Fruit fly (Drosophila melanogaster) whole organism, embryonic: Measurements from ENCODE around the gene Nin.
A peak's percentile ranks its signal among the peaks of the same experiment; 100 is the strongest.

Source experiments
- Adf1 ChIP-seq: fragments of 200-800 bp; sonication (Bioruptor generic); IDR thresholded peaks from 2 replicates; pipeline ENCODE4 v1.3.6; 2022; ENCODE audit warnings: missing biosample characterization, missing genetic modification characterization
- CG10147 ChIP-seq: fragments of 200-800 bp; sonication (Bioruptor generic); optimal IDR thresholded peaks from 2 replicates; lab custom pipeline; 2019; ENCODE audit warnings: missing biosample characterization, mild to moderate bottlenecking, missing genetic modification characterization, moderate library complexity
- CG11093 ChIP-seq: fragments of 200-800 bp; sonication (Bioruptor generic); IDR thresholded peaks from 3 replicates; pipeline ENCODE4 v1.3.6; 2022; ENCODE audit warnings: missing biosample characterization, missing genetic modification characterization
- CG12155 ChIP-seq: fragments of 200-800 bp; sonication (Bioruptor generic); optimal IDR thresholded peaks from 3 replicates; lab custom pipeline; 2016; ENCODE audit warnings: missing biosample characterization, missing genetic modification characterization
- CG12769 ChIP-seq: fragments of 200-800 bp; sonication (Bioruptor generic); optimal IDR thresholded peaks from 2 replicates; lab custom pipeline; 2019; ENCODE audit warnings: missing biosample characterization, mild to moderate bottlenecking, missing genetic modification characterization, moderate library complexity
- CG1603 ChIP-seq: fragments of 200-800 bp; sonication (Bioruptor generic); optimal IDR thresholded peaks from 2 replicates; lab custom pipeline; 2019; ENCODE audit warnings: missing biosample characterization, mild to moderate bottlenecking, missing genetic modification characterization, moderate library complexity
- CG16863 ChIP-seq: fragments of 200-800 bp; sonication (Bioruptor generic); optimal IDR thresholded peaks from 3 replicates; lab custom pipeline; 2016; ENCODE audit warnings: missing biosample characterization, missing genetic modification characterization
- CG17359 ChIP-seq: fragments of 200-800 bp; sonication (Bioruptor generic); optimal IDR thresholded peaks from 3 replicates; lab custom pipeline; 2018; ENCODE audit warnings: missing biosample characterization, mild to moderate bottlenecking, missing genetic modification characterization, moderate library complexity
- CG18476 ChIP-seq: fragments of 200-800 bp; sonication (Bioruptor generic); optimal IDR thresholded peaks from 2 replicates; lab custom pipeline; 2016; ENCODE audit warnings: missing biosample characterization, mild to moderate bottlenecking, missing genetic modification characterization
- CG18764 ChIP-seq: fragments of 200-800 bp; sonication (Bioruptor generic); optimal IDR thresholded peaks from 3 replicates; lab custom pipeline; 2016; ENCODE audit warnings: missing biosample characterization, missing genetic modification characterization
- CG2116 ChIP-seq: fragments of 200-800 bp; sonication (Bioruptor generic); optimal IDR thresholded peaks from 3 replicates; lab custom pipeline; 2018; ENCODE audit warnings: missing biosample characterization, mild to moderate bottlenecking, missing genetic modification characterization
- CG30403 ChIP-seq: fragments of 200-800 bp; sonication (Bioruptor generic); optimal IDR thresholded peaks from 3 replicates; lab custom pipeline; 2016; ENCODE audit warnings: missing biosample characterization, missing genetic modification characterization
- CG32532 ChIP-seq: fragments of 200-800 bp; sonication (Bioruptor generic); IDR thresholded peaks from 2 replicates; pipeline ENCODE4 v1.3.6; 2022; ENCODE audit warnings: missing biosample characterization, missing genetic modification characterization
- CG3847 ChIP-seq: fragments of 200-800 bp; sonication (Bioruptor generic); IDR thresholded peaks from 2 replicates; pipeline ENCODE4 v1.3.6; 2022; ENCODE audit warnings: missing biosample characterization, missing genetic modification characterization
- CG4707 ChIP-seq: fragments of 200-800 bp; sonication (Bioruptor generic); optimal IDR thresholded peaks from 2 replicates; lab custom pipeline; 2018; ENCODE audit warnings: missing biosample characterization, mild to moderate bottlenecking, missing genetic modification characterization, moderate library complexity
- CG4854 ChIP-seq: fragments of 200-800 bp; sonication (Bioruptor generic); optimal IDR thresholded peaks from 2 replicates; lab custom pipeline; 2016; ENCODE audit warnings: missing biosample characterization, missing genetic modification characterization, inconsistent platforms
- CG8478 ChIP-seq: fragments of >200 bp; optimal IDR thresholded peaks from 2 replicates; lab custom pipeline; 2018
- CG9437 ChIP-seq: fragments of 200-800 bp; sonication (Bioruptor generic); optimal IDR thresholded peaks from 2 replicates; lab custom pipeline; 2018; ENCODE audit warnings: missing biosample characterization, mild to moderate bottlenecking, missing genetic modification characterization
- CkIIα-i1 ChIP-seq: fragments of 200-800 bp; sonication (Bioruptor generic); IDR thresholded peaks from 2 replicates; pipeline ENCODE4 v1.3.6; 2022; ENCODE audit warnings: missing biosample characterization, missing genetic modification characterization
- Dad ChIP-seq: fragments of 200-800 bp; sonication (Bioruptor generic); optimal IDR thresholded peaks from 3 replicates; lab custom pipeline; 2016; ENCODE audit warnings: missing biosample characterization, missing genetic modification characterization
- ERR ChIP-seq: fragments of 200-800 bp; sonication (Bioruptor generic); optimal IDR thresholded peaks from 2 replicates; lab custom pipeline; 2016; ENCODE audit warnings: missing biosample characterization, missing genetic modification characterization
- Elba2 ChIP-seq: fragments of 200-800 bp; sonication (Bioruptor generic); optimal IDR thresholded peaks from 3 replicates; lab custom pipeline; 2016; ENCODE audit warnings: missing biosample characterization, missing genetic modification characterization
- Fer1 ChIP-seq: fragments of 200-800 bp; sonication (Bioruptor generic); optimal IDR thresholded peaks from 2 replicates; lab custom pipeline; 2017; ENCODE audit warnings: missing biosample characterization, mild to moderate bottlenecking, missing genetic modification characterization
- GATAe ChIP-seq: fragments of 200-800 bp; sonication (Bioruptor generic); conservative IDR thresholded peaks from 2 replicates; pipeline ENCODE4 v1.3.6; 2022; ENCODE audit warnings: missing biosample characterization, missing genetic modification characterization
- HLHmδ ChIP-seq: fragments of 200-800 bp; sonication (Bioruptor generic); optimal IDR thresholded peaks from 2 replicates; lab custom pipeline; 2018; ENCODE audit warnings: missing biosample characterization, mild to moderate bottlenecking, missing genetic modification characterization, moderate library complexity
- NfI ChIP-seq: fragments of 200-800 bp; sonication (Bioruptor generic); optimal IDR thresholded peaks from 3 replicates; lab custom pipeline; 2018; ENCODE audit warnings: missing biosample characterization, mild to moderate bottlenecking, missing genetic modification characterization, moderate library complexity
- Scr ChIP-seq: fragments of 200-800 bp; sonication (Bioruptor generic); IDR thresholded peaks from 2 replicates; pipeline ENCODE4 v1.3.6; 2022; ENCODE audit warnings: missing biosample characterization, missing genetic modification characterization; ENCODE audit not compliant: partially characterized antibody
- Tbp ChIP-seq: fragments of >200 bp; optimal IDR thresholded peaks from 2 replicates; lab custom pipeline; 2018; ENCODE audit warnings: missing biosample characterization, missing genetic modification characterization
- bab2 ChIP-seq: fragments of 200-800 bp; sonication (Bioruptor generic); optimal IDR thresholded peaks from 2 replicates; lab custom pipeline; 2016; ENCODE audit warnings: missing biosample characterization, missing genetic modification characterization
- bsh ChIP-seq, 2 experiments: fragments of 200-800 bp; sonication (Bioruptor generic); optimal IDR thresholded peaks; 2 replicates each; lab custom pipeline; 2017 to 2018; ENCODE audit warnings: mild to moderate bottlenecking in 2 of 2, missing biosample characterization in 2 of 2, missing genetic modification characterization in 2 of 2, moderate library complexity in 1 of 2
- cg ChIP-seq: fragments of 200-800 bp; sonication (Bioruptor generic); optimal IDR thresholded peaks from 3 replicates; lab custom pipeline; 2019; ENCODE audit warnings: missing biosample characterization, mild to moderate bottlenecking, missing genetic modification characterization, moderate library complexity
- chn ChIP-seq: fragments of 200-800 bp; sonication (Bioruptor generic); optimal IDR thresholded peaks from 2 replicates; lab custom pipeline; 2016; ENCODE audit warnings: missing biosample characterization, missing genetic modification characterization
- crc ChIP-seq: fragments of 200-800 bp; sonication (Bioruptor generic); optimal IDR thresholded peaks from 2 replicates; lab custom pipeline; 2016; ENCODE audit warnings: missing biosample characterization, missing genetic modification characterization
- cwo ChIP-seq: fragments of 200-800 bp; sonication (Bioruptor generic); optimal IDR thresholded peaks from 3 replicates; lab custom pipeline; 2017; ENCODE audit warnings: missing biosample characterization, missing genetic modification characterization, mild to moderate bottlenecking, moderate library complexity, missing genetic modification reagents
- dpn ChIP-seq, 2 experiments: fragments of 200-800 bp; sonication (Bioruptor generic); optimal IDR thresholded peaks; 3 replicates each; lab custom pipeline; 2016; ENCODE audit warnings: missing biosample characterization in 2 of 2, missing genetic modification characterization in 2 of 2
- emc ChIP-seq: fragments of 200-800 bp; sonication (Bioruptor generic); optimal IDR thresholded peaks from 2 replicates; lab custom pipeline; 2016; ENCODE audit warnings: missing biosample characterization, missing genetic modification characterization
- gce ChIP-seq: fragments of 200-800 bp; sonication (Bioruptor generic); IDR thresholded peaks from 3 replicates; pipeline ENCODE4 v1.3.6; 2022; ENCODE audit warnings: missing biosample characterization, missing genetic modification characterization
- gem ChIP-seq: fragments of 200-800 bp; sonication (Bioruptor generic); optimal IDR thresholded peaks from 2 replicates; lab custom pipeline; 2019; ENCODE audit warnings: missing biosample characterization, mild to moderate bottlenecking, missing genetic modification characterization, moderate library complexity
- grn ChIP-seq: fragments of 200-800 bp; sonication (Bioruptor generic); optimal IDR thresholded peaks from 3 replicates; lab custom pipeline; 2017; ENCODE audit warnings: missing biosample characterization, missing genetic modification characterization
- gsb-n ChIP-seq: fragments of 200-800 bp; sonication (Bioruptor generic); optimal IDR thresholded peaks from 3 replicates; lab custom pipeline; 2018; ENCODE audit warnings: missing biosample characterization, mild to moderate bottlenecking, missing genetic modification characterization
- jing ChIP-seq: fragments of 200-800 bp; sonication (Bioruptor generic); optimal IDR thresholded peaks from 2 replicates; lab custom pipeline; 2018; ENCODE audit warnings: missing biosample characterization, mild to moderate bottlenecking, missing genetic modification characterization
- kni ChIP-seq: fragments of 200-800 bp; sonication (Bioruptor generic); optimal IDR thresholded peaks from 3 replicates; lab custom pipeline; 2017; ENCODE audit warnings: mild to moderate bottlenecking, missing biosample characterization, missing genetic modification reagents, missing genetic modification characterization
- knrl ChIP-seq: fragments of 200-800 bp; sonication (Bioruptor generic); IDR thresholded peaks from 3 replicates; pipeline ENCODE4 v1.3.6; 2022; ENCODE audit warnings: missing biosample characterization, missing genetic modification characterization; ENCODE audit not compliant: partially characterized antibody
- luna ChIP-seq: fragments of 200-800 bp; sonication (Bioruptor generic); optimal IDR thresholded peaks from 2 replicates; lab custom pipeline; 2016; ENCODE audit warnings: missing biosample characterization, missing genetic modification characterization
- pan ChIP-seq, 4 experiments: fragments of >200 bp in 3 of 4; fragments of 200-800 bp in 1 of 4; sonication (Bioruptor generic) in 1 of 4; optimal IDR thresholded peaks in 3 of 4; IDR thresholded peaks in 1 of 4; 2 replicates each; pipeline versions ENCODE4 v1.3.6 to Lab custom; 2017 to 2022; ENCODE audit warnings: missing biosample characterization in 2 of 4, missing genetic modification characterization in 2 of 4, mixed read lengths in 1 of 4
- pnt ChIP-seq: fragments of 200-800 bp; sonication (Bioruptor generic); optimal IDR thresholded peaks from 3 replicates; lab custom pipeline; 2016; ENCODE audit warnings: missing biosample characterization, missing genetic modification characterization
- slbo ChIP-seq: fragments of 200-800 bp; sonication (Bioruptor generic); IDR thresholded peaks from 2 replicates; pipeline ENCODE4 v1.3.6; 2022; ENCODE audit warnings: missing biosample characterization, missing genetic modification characterization
- unc-4 ChIP-seq: fragments of 200-800 bp; sonication (Bioruptor generic); IDR thresholded peaks from 2 replicates; pipeline ENCODE4 v1.3.6; 2022; ENCODE audit warnings: missing biosample characterization, missing genetic modification characterization; ENCODE audit not compliant: partially characterized antibody
- vnd ChIP-seq: fragments of 200-800 bp; sonication (Bioruptor generic); IDR thresholded peaks from 3 replicates; pipeline ENCODE4 v1.3.6; 2022; ENCODE audit warnings: missing biosample characterization, missing genetic modification characterization; ENCODE audit not compliant: partially characterized antibody

Nin gene

DNA sequence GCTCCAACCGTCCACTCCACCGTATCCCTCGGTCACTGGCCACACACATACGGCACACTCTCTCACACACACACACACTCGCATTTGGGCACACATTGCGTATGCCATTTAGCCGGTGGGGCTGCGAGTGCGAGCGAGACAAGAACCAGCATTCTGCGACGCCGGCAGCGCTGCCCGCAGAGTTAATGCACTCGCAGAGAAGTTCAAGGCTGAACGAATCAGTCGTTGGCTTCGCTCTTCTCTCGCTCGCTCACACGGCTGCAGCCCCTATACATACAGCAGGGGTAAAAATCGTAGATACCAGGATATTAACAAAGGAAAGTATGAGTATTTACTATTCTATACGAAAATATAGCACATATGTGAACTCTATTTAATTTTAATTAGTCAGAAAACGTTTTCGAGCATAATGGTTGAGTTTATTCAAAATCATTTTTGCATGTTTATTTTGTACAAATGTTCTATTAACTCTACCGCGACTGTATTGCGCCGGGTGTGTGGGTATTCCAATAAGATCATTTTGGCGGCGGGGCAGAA is 14.7 kb upstream of the Nin start (continued):
- TF ChIP-seq pan (optimal IDR thresholded peaks at IDR 0.05; lab: Kevin White, UChicago), result no peak
- peak in 1 of 2 experiments; percentile 72 for TF ChIP-seq pan (GFP tag; optimal IDR thresholded peaks at IDR 0.05 in 1 of 2, IDR thresholded peaks at IDR 0.05 in 1 of 2)
- peak; percentile 76 for TF ChIP-seq pnt (GFP tag; lab: Kevin White, UChicago)
- peak; percentile 47 for TF ChIP-seq CG4707
- peak; percentile 31 for TF ChIP-seq kni
- TF ChIP-seq CG11093, result peak; percentile 58; the same call in 2 of the 3 replicates
- peak; percentile 51 to 52 for TF ChIP-seq dpn (GFP tag; optimal IDR thresholded peaks at IDR 0.05; lab: Kevin White, UChicago)
- TF ChIP-seq Fer1 (GFP tag; lab: Kevin White, UChicago), result peak; percentile 67
- TF ChIP-seq luna (GFP tag; lab: Kevin White, UChicago), result no peak
- TF ChIP-seq chn, result peak; percentile 44
- peak; percentile 72 for TF ChIP-seq CG16863
- TF ChIP-seq gem, result peak; percentile 89
- peak; percentile 73 for TF ChIP-seq CG8478
- no peak for TF ChIP-seq vnd (GFP tag; lab: Robert Waterston, UW)
- TF ChIP-seq CG18764 (GFP tag; lab: Kevin White, UChicago), result peak; percentile 44
- TF ChIP-seq CG12769 (tag; lab: Kevin White, UChicago), result peak; percentile 49
- no peak; the same call in 2 of the 3 replicates for TF ChIP-seq gce (GFP tag; lab: Robert Waterston, UW)
- TF ChIP-seq CG18476 (GFP tag; lab: Kevin White, UChicago), result peak; percentile 61
- TF ChIP-seq CG17359 (tag; lab: Kevin White, UChicago), result peak; percentile 79
- TF ChIP-seq Adf1 (GFP tag; lab: Robert Waterston, UW), result peak; percentile 77
- TF ChIP-seq NfI (GFP tag; lab: Kevin White, UChicago), result peak; percentile 62
- peak; percentile 23; the same call in 1 of the 2 replicates for TF ChIP-seq CG3847 (GFP tag; lab: Robert Waterston, UW)
- TF ChIP-seq cwo (GFP tag; lab: Kevin White, UChicago), result peak; percentile 58
- TF ChIP-seq crc (GFP tag; lab: Kevin White, UChicago), result peak; percentile 55
- peak; percentile 74 for TF ChIP-seq CG30403
- no peak for TF ChIP-seq GATAe
- TF ChIP-seq jing (GFP tag; lab: Kevin White, UChicago), result peak; percentile 40
- TF ChIP-seq CG32532 (GFP tag; lab: Robert Waterston, UW), result peak; percentile 56; the same call in 1 of the 2 replicates
- TF ChIP-seq CG4854 (GFP tag; lab: Kevin White, UChicago), result peak; percentile 43
- TF ChIP-seq emc, result no peak
- TF ChIP-seq slbo (GFP tag; lab: Robert Waterston, UW), result peak; percentile 53; the same call in 1 of the 2 replicates
- peak; percentile 35 for TF ChIP-seq HLHmδ (GFP tag; lab: Kevin White, UChicago)
- TF ChIP-seq CG2116, result peak; percentile 23
- peak; percentile 27 for TF ChIP-seq ERR
- TF ChIP-seq unc-4, result no peak
- TF ChIP-seq bsh (GFP tag; optimal IDR thresholded peaks at IDR 0.05; lab: Kevin White, UChicago), result peak; percentile 89 to 92
- TF ChIP-seq CG10147 (GFP tag; lab: Kevin White, UChicago), result no peak
- no peak for TF ChIP-seq grn
- peak; percentile 57 for TF ChIP-seq CG12155 (GFP tag; lab: Kevin White, UChicago)
- TF ChIP-seq CkIIα-i1 (GFP tag; lab: Robert Waterston, UW), result no peak
- TF ChIP-seq bab2 (GFP tag; lab: Kevin White, UChicago), result peak; percentile 55
- peak; percentile 91 for TF ChIP-seq CG1603 (tag; lab: Kevin White, UChicago)
- TF ChIP-seq Scr (GFP tag; lab: Robert Waterston, UW), result no peak
- TF ChIP-seq knrl (GFP tag; lab: Robert Waterston, UW), result no peak
- TF ChIP-seq CG9437 (GFP tag; lab: Kevin White, UChicago), result peak; percentile 69
- peak; percentile 84 for TF ChIP-seq cg (GFP tag; lab: Kevin White, UChicago)
- peak; percentile 44 for TF ChIP-seq Dad (GFP tag; lab: Kevin White, UChicago)
- TF ChIP-seq Tbp (GFP tag; lab: Kevin White, UChicago), result no peak
- TF ChIP-seq Elba2 (GFP tag; lab: Kevin White, UChicago), result peak; percentile 59
- TF ChIP-seq gsb-n (tag; lab: Kevin White, UChicago), result peak; percentile 90
